Fruit fly (Drosophila melanogaster) whole organism, embryonic: ENCODE measurements around the gene CG2865.

ENCODE experiments used
- CG10321 ChIP-seq: fragments of 200-800 bp; sonication (Bioruptor generic); IDR thresholded peaks from 2 replicates; pipeline ENCODE4 v1.3.6; 2022; ENCODE audit warnings: missing biosample characterization, missing genetic modification characterization
- CG11504 ChIP-seq: fragments of 200-800 bp; sonication (Bioruptor generic); optimal IDR thresholded peaks from 3 replicates; lab custom pipeline; 2019; ENCODE audit warnings: missing biosample characterization, mild to moderate bottlenecking, missing genetic modification characterization, moderate library complexity
- CG14860 ChIP-seq: fragments of 200-800 bp; sonication (Bioruptor generic); IDR thresholded peaks from 3 replicates; pipeline ENCODE4 v1.3.6; 2022; ENCODE audit warnings: missing biosample characterization, missing genetic modification characterization; ENCODE audit not compliant: partially characterized antibody
- CG15479 ChIP-seq: fragments of 200-800 bp; sonication (Bioruptor generic); optimal IDR thresholded peaks from 3 replicates; lab custom pipeline; 2019; ENCODE audit warnings: missing biosample characterization, mild to moderate bottlenecking, missing genetic modification characterization, moderate library complexity
- CG1603 ChIP-seq: fragments of 200-800 bp; sonication (Bioruptor generic); optimal IDR thresholded peaks from 2 replicates; lab custom pipeline; 2019; ENCODE audit warnings: missing biosample characterization, mild to moderate bottlenecking, missing genetic modification characterization, moderate library complexity
- CG18619 ChIP-seq: fragments of 200-800 bp; sonication (Bioruptor generic); optimal IDR thresholded peaks from 3 replicates; lab custom pipeline; 2017; ENCODE audit warnings: missing biosample characterization, mild to moderate bottlenecking, missing genetic modification characterization
- CG2116 ChIP-seq: fragments of 200-800 bp; sonication (Bioruptor generic); optimal IDR thresholded peaks from 3 replicates; lab custom pipeline; 2018; ENCODE audit warnings: missing biosample characterization, mild to moderate bottlenecking, missing genetic modification characterization
- CG2199 ChIP-seq: fragments of 200-800 bp; sonication (Bioruptor generic); IDR thresholded peaks from 3 replicates; pipeline ENCODE4 v1.3.6; 2022; ENCODE audit warnings: missing biosample characterization, missing genetic modification characterization
- CG31388 ChIP-seq: fragments of 200-800 bp; sonication (Bioruptor generic); optimal IDR thresholded peaks from 2 replicates; lab custom pipeline; 2016; ENCODE audit warnings: missing biosample characterization, missing genetic modification characterization
- CG34376 ChIP-seq: fragments of 200-800 bp; sonication (Bioruptor generic); optimal IDR thresholded peaks from 2 replicates; lab custom pipeline; 2018; ENCODE audit warnings: missing biosample characterization, mild to moderate bottlenecking, missing genetic modification characterization
- CG4820 ChIP-seq: fragments of 200-800 bp; sonication (Bioruptor generic); optimal IDR thresholded peaks from 3 replicates; lab custom pipeline; 2016; ENCODE audit warnings: missing biosample characterization, missing genetic modification characterization
- CG5180 ChIP-seq: fragments of 200-800 bp; sonication (Bioruptor generic); optimal IDR thresholded peaks from 3 replicates; lab custom pipeline; 2017; ENCODE audit warnings: missing biosample characterization, missing genetic modification characterization, mild to moderate bottlenecking, moderate library complexity, missing genetic modification reagents
- CG5245 ChIP-seq: fragments of 200-800 bp; sonication (Bioruptor generic); optimal IDR thresholded peaks from 3 replicates; lab custom pipeline; 2016; ENCODE audit warnings: missing biosample characterization, missing genetic modification characterization
- CG6689 ChIP-seq: fragments of 200-800 bp; sonication (Bioruptor generic); IDR thresholded peaks from 2 replicates; pipeline ENCODE4 v1.3.6; 2022; ENCODE audit warnings: missing biosample characterization, missing genetic modification characterization
- CG7357 ChIP-seq: fragments of 200-800 bp; sonication (Bioruptor generic); IDR thresholded peaks from 3 replicates; pipeline ENCODE4 v1.3.6; 2022; ENCODE audit warnings: missing biosample characterization, missing genetic modification characterization
- CG7839 ChIP-seq: fragments of 200-800 bp; sonication (Bioruptor generic); optimal IDR thresholded peaks from 3 replicates; lab custom pipeline; 2018; ENCODE audit warnings: missing biosample characterization, mild to moderate bottlenecking, missing genetic modification characterization, moderate library complexity
- CG8944 ChIP-seq: fragments of 200-800 bp; sonication (Bioruptor generic); optimal IDR thresholded peaks from 3 replicates; lab custom pipeline; 2016; ENCODE audit warnings: missing biosample characterization, missing genetic modification characterization
- CrebB ChIP-seq: fragments of 200-800 bp; sonication (Bioruptor generic); optimal IDR thresholded peaks from 3 replicates; lab custom pipeline; 2018; ENCODE audit warnings: missing biosample characterization, mild to moderate bottlenecking, missing genetic modification characterization
- Doc2 ChIP-seq: fragments of 200-800 bp; sonication (Bioruptor generic); IDR thresholded peaks from 2 replicates; pipeline ENCODE4 v1.3.6; 2022; ENCODE audit warnings: missing biosample characterization, missing genetic modification characterization
- Doc3 ChIP-seq: fragments of 200-800 bp; sonication (Bioruptor generic); IDR thresholded peaks from 3 replicates; pipeline ENCODE4 v1.3.6; 2022; ENCODE audit warnings: missing biosample characterization, missing genetic modification characterization; ENCODE audit not compliant: partially characterized antibody
- E2f1 ChIP-seq: fragments of 200-800 bp; sonication (Bioruptor generic); IDR thresholded peaks from 2 replicates; pipeline ENCODE4 v1.3.6; 2022; ENCODE audit warnings: missing biosample characterization, missing genetic modification characterization
- Kr ChIP-seq: fragments of 200-800 bp; sonication (Bioruptor generic); optimal IDR thresholded peaks from 2 replicates; lab custom pipeline; 2017; ENCODE audit warnings: missing biosample characterization, mild to moderate bottlenecking, missing genetic modification characterization
- Max ChIP-seq: fragments of 200-800 bp; sonication (Bioruptor generic); optimal IDR thresholded peaks from 2 replicates; lab custom pipeline; 2016; ENCODE audit warnings: missing biosample characterization, mild to moderate bottlenecking, missing genetic modification characterization
- Nf-YB ChIP-seq: fragments of 200-800 bp; sonication (Bioruptor generic); optimal IDR thresholded peaks from 3 replicates; lab custom pipeline; 2019; ENCODE audit warnings: missing biosample characterization, mild to moderate bottlenecking, missing genetic modification characterization, moderate library complexity
- Rx ChIP-seq: fragments of 200-800 bp; sonication (Bioruptor generic); IDR thresholded peaks from 2 replicates; pipeline ENCODE4 v1.3.6; 2022; ENCODE audit warnings: missing biosample characterization, missing genetic modification characterization
- Six4 ChIP-seq: fragments of 200-800 bp; sonication (Bioruptor generic); optimal IDR thresholded peaks from 2 replicates; lab custom pipeline; 2016; ENCODE audit warnings: missing biosample characterization, missing genetic modification characterization
- ara ChIP-seq: fragments of 200-800 bp; sonication (Bioruptor generic); IDR thresholded peaks from 2 replicates; pipeline ENCODE4 v1.3.6; 2022; ENCODE audit warnings: missing biosample characterization, missing genetic modification characterization
- bbx ChIP-seq: fragments of 200-800 bp; sonication (Bioruptor generic); IDR thresholded peaks from 2 replicates; pipeline ENCODE4 v1.3.6; 2022; ENCODE audit warnings: missing biosample characterization, missing genetic modification characterization; ENCODE audit not compliant: partially characterized antibody
- dati ChIP-seq: fragments of 200-800 bp; sonication (Bioruptor generic); IDR thresholded peaks from 2 replicates; pipeline ENCODE4 v1.3.6; 2022; ENCODE audit warnings: missing biosample characterization, missing genetic modification characterization
- dmrt11E ChIP-seq: fragments of 200-800 bp; sonication (Bioruptor generic); optimal IDR thresholded peaks from 3 replicates; lab custom pipeline; 2018; ENCODE audit warnings: missing biosample characterization, mild to moderate bottlenecking, missing genetic modification characterization, moderate library complexity
- dmrt99B ChIP-seq: fragments of 200-800 bp; sonication (Bioruptor generic); optimal IDR thresholded peaks from 2 replicates; lab custom pipeline; 2018; ENCODE audit warnings: missing biosample characterization, mild to moderate bottlenecking, missing genetic modification characterization, moderate library complexity
- eyg ChIP-seq: fragments of 200-800 bp; sonication (Bioruptor generic); optimal IDR thresholded peaks from 3 replicates; lab custom pipeline; 2016; ENCODE audit warnings: missing biosample characterization, missing genetic modification characterization
- fd96Cb ChIP-seq: fragments of 200-800 bp; sonication (Bioruptor generic); optimal IDR thresholded peaks from 2 replicates; lab custom pipeline; 2018; ENCODE audit warnings: missing biosample characterization, mild to moderate bottlenecking, missing genetic modification characterization, moderate library complexity
- gem ChIP-seq: fragments of 200-800 bp; sonication (Bioruptor generic); optimal IDR thresholded peaks from 2 replicates; lab custom pipeline; 2019; ENCODE audit warnings: missing biosample characterization, mild to moderate bottlenecking, missing genetic modification characterization, moderate library complexity
- grau ChIP-seq: fragments of 200-800 bp; optimal IDR thresholded peaks from 3 replicates; lab custom pipeline; 2019; ENCODE audit warnings: missing biosample characterization, mild to moderate bottlenecking, missing genetic modification characterization, moderate library complexity
- gsb-n ChIP-seq: fragments of 200-800 bp; sonication (Bioruptor generic); optimal IDR thresholded peaks from 3 replicates; lab custom pipeline; 2018; ENCODE audit warnings: missing biosample characterization, mild to moderate bottlenecking, missing genetic modification characterization
- gt ChIP-seq: fragments of 200-800 bp; sonication (Bioruptor generic); IDR thresholded peaks from 2 replicates; pipeline ENCODE4 v1.3.6; 2022; ENCODE audit warnings: missing biosample characterization, missing genetic modification characterization
- h ChIP-seq: fragments of >200 bp; optimal IDR thresholded peaks from 2 replicates; lab custom pipeline; 2017
- ham ChIP-seq: fragments of 200-800 bp; sonication (Bioruptor generic); IDR thresholded peaks from 2 replicates; pipeline ENCODE4 v1.3.6; 2022; ENCODE audit warnings: missing biosample characterization, missing genetic modification characterization
- klu ChIP-seq: fragments of 200-800 bp; sonication (Bioruptor generic); IDR thresholded peaks from 2 replicates; pipeline ENCODE4 v1.3.6; 2022; ENCODE audit warnings: missing biosample characterization, missing genetic modification characterization
- lab ChIP-seq: fragments of 200-800 bp; sonication (Bioruptor generic); optimal IDR thresholded peaks from 3 replicates; lab custom pipeline; 2017; ENCODE audit warnings: missing biosample characterization, missing genetic modification characterization, mild to moderate bottlenecking, moderate library complexity, missing genetic modification reagents
- maf-S ChIP-seq: fragments of 200-800 bp; sonication (Bioruptor generic); optimal IDR thresholded peaks from 2 replicates; lab custom pipeline; 2016; ENCODE audit warnings: missing biosample characterization, missing genetic modification characterization
- nmo ChIP-seq: fragments of 200-800 bp; sonication (Bioruptor generic); optimal IDR thresholded peaks from 2 replicates; lab custom pipeline; 2018; ENCODE audit warnings: missing biosample characterization, mild to moderate bottlenecking, missing genetic modification characterization, moderate library complexity
- odd ChIP-seq: fragments of 200-800 bp; sonication (Bioruptor generic); optimal IDR thresholded peaks from 2 replicates; lab custom pipeline; 2017; ENCODE audit warnings: missing biosample characterization, mild to moderate bottlenecking, missing genetic modification characterization
- run ChIP-seq: fragments of 200-800 bp; sonication (Bioruptor generic); optimal IDR thresholded peaks from 3 replicates; lab custom pipeline; 2018; ENCODE audit warnings: missing biosample characterization, mild to moderate bottlenecking, missing genetic modification characterization
- sim ChIP-seq: fragments of 200-800 bp; sonication (Bioruptor generic); IDR thresholded peaks from 2 replicates; pipeline ENCODE4 v1.3.6; 2022; ENCODE audit warnings: missing biosample characterization, missing genetic modification characterization
- sima ChIP-seq: fragments of 200-800 bp; sonication (Bioruptor generic); optimal IDR thresholded peaks from 2 replicates; lab custom pipeline; 2016; ENCODE audit warnings: missing biosample characterization, missing genetic modification characterization
- tna ChIP-seq: fragments of 200-800 bp; sonication (Bioruptor generic); IDR thresholded peaks from 2 replicates; pipeline ENCODE4 v1.3.6; 2022; ENCODE audit warnings: missing biosample characterization, missing genetic modification characterization; ENCODE audit not compliant: partially characterized antibody
- zfh1 ChIP-seq: fragments of 200-800 bp; sonication (Bioruptor generic); IDR thresholded peaks from 3 replicates; pipeline ENCODE4 v1.3.6; 2022; ENCODE audit warnings: missing biosample characterization, missing genetic modification characterization

The CG2865 gene

dm6 chrX:2296230-2297044 is 3.2 kb upstream of the CG2865 start (continued):
- TF ChIP-seq odd (GFP tag; lab: Kevin White, UChicago) (peak; percentile 94), CG5245 (GFP tag; lab: Kevin White, UChicago) (peak; percentile 76), CG8944 (GFP tag; lab: Kevin White, UChicago) (peak; percentile 95), zfh1 (peak; percentile 74; the same call in 2 of the 3 replicates), CG14860 (no peak), gsb-n (tag; lab: Kevin White, UChicago) (peak; percentile 88), nmo (GFP tag; lab: Kevin White, UChicago) (peak; percentile 97), CG2116 (peak; percentile 68), CG1603 (peak; percentile 88), dmrt99B (tag; lab: Kevin White, UChicago) (peak; percentile 96), CG6689 (GFP tag; lab: Robert Waterston, UW) (peak; percentile 88), fd96Cb (tag; lab: Kevin White, UChicago) (peak; percentile 94), lab (GFP tag; lab: Kevin White, UChicago) (peak; percentile 93), CG7357 (peak; percentile 80), grau (tag; lab: Kevin White, UChicago) (peak; percentile 94), Rx (peak; percentile 69), h (lab: Kevin White, UChicago) (no peak), CG7839 (tag; lab: Kevin White, UChicago) (peak; percentile 95), Six4 (GFP tag; lab: Kevin White, UChicago) (peak; percentile 93), klu (GFP tag; lab: Robert Waterston, UW) (peak; percentile 77), Doc2 (GFP tag; lab: Robert Waterston, UW) (peak; percentile 55; the same call in 1 of the 2 replicates), sima (peak; percentile 78), CG10321 (peak; percentile 31; the same call in 1 of the 2 replicates), dmrt11E (tag; lab: Kevin White, UChicago) (peak; percentile 95), maf-S (GFP tag; lab: Kevin White, UChicago) (peak; percentile 89), run (peak; percentile 91), CG34376 (GFP tag; lab: Kevin White, UChicago) (peak; percentile 87), Kr (GFP tag; lab: Kevin White, UChicago) (no peak), sim (GFP tag; lab: Robert Waterston, UW) (no peak), CG18619 (peak; percentile 96), dati (GFP tag; lab: Robert Waterston, UW) (no peak), E2f1 (GFP tag; lab: Robert Waterston, UW) (peak; percentile 64; the same call in 1 of the 2 replicates), CrebB (tag; lab: Kevin White, UChicago) (peak; percentile 87), eyg (GFP tag; lab: Kevin White, UChicago) (peak; percentile 89), tna (GFP tag; lab: Robert Waterston, UW) (no peak), CG5180 (peak; percentile 85), CG31388 (peak; percentile 76), gem (tag; lab: Kevin White, UChicago) (peak; percentile 96), Doc3 (GFP tag; lab: Robert Waterston, UW) (no peak), gt (peak; percentile 54), CG15479 (GFP tag; lab: Kevin White, UChicago) (no peak), CG2199 (GFP tag; lab: Robert Waterston, UW) (no peak), CG11504 (tag; lab: Kevin White, UChicago) (peak; percentile 95), CG4820 (GFP tag; lab: Kevin White, UChicago) (peak; percentile 92), ara (GFP tag; lab: Robert Waterston, UW) (peak; percentile 58), ham (GFP tag; lab: Robert Waterston, UW) (0 out of 2 replicates have a peak, but pooled peaks have one; percentile 21), Nf-YB (GFP tag; lab: Kevin White, UChicago) (peak; percentile 83), Max (GFP tag; lab: Kevin White, UChicago) (peak; percentile 92), bbx (GFP tag; lab: Robert Waterston, UW) (no peak)
